Worm (Caenorhabditis elegans) whole organism, mixed stage, embryonic: ENCODE measurements around the gene K01A12.4.

Source experiments
- bed-3 ChIP-seq: fragments of 200-800 bp; sonication (Bioruptor generic); optimal IDR thresholded peaks from 3 replicates; lab custom pipeline; 2018; ENCODE audit warnings: mild to moderate bottlenecking, missing genetic modification characterization, moderate library complexity, missing compliant biosample characterization
- lin-13 ChIP-seq: fragments of 150-350 bp; optimal IDR thresholded peaks from 2 replicates; lab custom pipeline; 2014; ENCODE audit warnings: missing biosample characterization, missing genetic modification characterization
- mab-5 ChIP-seq: fragments of 150-350 bp; optimal IDR thresholded peaks from 2 replicates; lab custom pipeline; 2014; ENCODE audit warnings: missing biosample characterization, missing genetic modification characterization
- nhr-28 ChIP-seq: fragments of 150-350 bp; optimal IDR thresholded peaks from 2 replicates; lab custom pipeline; 2014; ENCODE audit warnings: missing biosample characterization, missing genetic modification characterization
- nhr-76 ChIP-seq: sonication (generic microtip); optimal IDR thresholded peaks from 2 replicates; lab custom pipeline; 2017; ENCODE audit warnings: missing biosample characterization, missing genetic modification characterization
- snpc-4 ChIP-seq: fragments of 150-350 bp; optimal IDR thresholded peaks from 2 replicates; lab custom pipeline; 2014; ENCODE audit warnings: missing biosample characterization, missing genetic modification characterization

- no peak for TF ChIP-seq nhr-28 (tag; lab: Kevin White, UChicago)
- TF ChIP-seq mab-5 (tag; lab: Kevin White, UChicago) = no peak
- peak; percentile 1 for TF ChIP-seq lin-13 (tag; lab: Kevin White, UChicago)
- TF ChIP-seq snpc-4 (tag; lab: Kevin White, UChicago) = no peak
- TF ChIP-seq bed-3 = no peak
- no peak for TF ChIP-seq nhr-76
Observed at ce11 chrX:8605005-8605404, 5.7 kb upstream of the K01A12.4 start, which contains the start of the genes H35N09.2 and H35N09.1.
